Fruit fly (Drosophila melanogaster) Kc167 (cell line): ENCODE measurements around the gene sty.

Experiments
- Myc ChIP-seq: fragments of >200 bp; optimal IDR thresholded peaks from 2 replicates; lab custom pipeline; 2017; ENCODE audit warnings: missing external identifiers
- h ChIP-seq: fragments of >200 bp; optimal IDR thresholded peaks from 3 replicates; lab custom pipeline; 2018; ENCODE audit warnings: missing external identifiers

- TF ChIP-seq Myc (lab: Kevin White, UChicago) (no peak), h (lab: Kevin White, UChicago) (no peak)
Measured at dm6 chr3L:3369256-3369655, 55.5 kb downstream of the sty start, which contains the start of gene Drs.
